Fruit fly (Drosophila melanogaster) whole organism, wandering third instar larva: ENCODE results near the gene SNRPG.

Experiments used
- CG32264 ChIP-seq: fragments of 200-800 bp; sonication (Bioruptor generic); optimal IDR thresholded peaks from 2 replicates; lab custom pipeline; 2016; ENCODE audit warnings: missing biosample characterization, missing genetic modification characterization
- Dfd ChIP-seq: fragments of >200 bp; optimal IDR thresholded peaks from 2 replicates; lab custom pipeline; 2017; ENCODE audit warnings: missing biosample characterization, missing genetic modification characterization
- Hnf4 ChIP-seq: fragments of 200-800 bp; sonication (Bioruptor generic); optimal IDR thresholded peaks from 2 replicates; lab custom pipeline; 2016; ENCODE audit warnings: missing biosample characterization, mild to moderate bottlenecking, missing genetic modification characterization
- Hr78 ChIP-seq: fragments of >200 bp; optimal IDR thresholded peaks from 2 replicates; lab custom pipeline; 2017; ENCODE audit warnings: missing biosample characterization, missing genetic modification characterization
- OdsH ChIP-seq: fragments of 200-800 bp; sonication (Bioruptor generic); optimal IDR thresholded peaks from 2 replicates; lab custom pipeline; 2016; ENCODE audit warnings: missing biosample characterization, mild to moderate bottlenecking, missing genetic modification characterization
- Sp1 ChIP-seq: fragments of 200-800 bp; sonication (Bioruptor generic); optimal IDR thresholded peaks from 3 replicates; lab custom pipeline; 2019; ENCODE audit warnings: missing biosample characterization, mild to moderate bottlenecking, missing genetic modification characterization, moderate library complexity
- brk ChIP-seq: fragments of 200-800 bp; sonication (Bioruptor generic); optimal IDR thresholded peaks from 2 replicates; lab custom pipeline; 2016; ENCODE audit warnings: missing biosample characterization, mild to moderate bottlenecking, missing genetic modification characterization
- dmrt93B ChIP-seq: fragments of 200-800 bp; sonication (Bioruptor generic); optimal IDR thresholded peaks from 2 replicates; lab custom pipeline; 2018; ENCODE audit warnings: missing biosample characterization, mild to moderate bottlenecking, missing genetic modification characterization
- h ChIP-seq: fragments of 200-800 bp; sonication (Bioruptor generic); optimal IDR thresholded peaks from 3 replicates; lab custom pipeline; 2016; ENCODE audit warnings: missing biosample characterization, mild to moderate bottlenecking, missing genetic modification characterization
- lola ChIP-seq: fragments of >200 bp; optimal IDR thresholded peaks from 2 replicates; lab custom pipeline; 2017; ENCODE audit warnings: missing biosample characterization, missing genetic modification characterization
- psq ChIP-seq: fragments of 200-800 bp; sonication (Bioruptor generic); optimal IDR thresholded peaks from 3 replicates; lab custom pipeline; 2017; ENCODE audit warnings: missing biosample characterization, mild to moderate bottlenecking, missing genetic modification characterization, moderate library complexity
- usp ChIP-seq: fragments of >200 bp; optimal IDR thresholded peaks from 2 replicates; lab custom pipeline; 2017; ENCODE audit warnings: missing biosample characterization, missing genetic modification characterization

dm6 chrX:16593418-16593817 lies 46.8 kb downstream of the SNRPG start, which contains the start of the genes SMC3 and Ubc7:
- TF ChIP-seq usp (GFP tag; lab: Kevin White, UChicago): no peak
- TF ChIP-seq psq (GFP tag; lab: Kevin White, UChicago): no peak
- no peak for TF ChIP-seq OdsH
- no peak for TF ChIP-seq dmrt93B (GFP tag; lab: Kevin White, UChicago)
- no peak for TF ChIP-seq CG32264 (GFP tag; lab: Kevin White, UChicago)
- TF ChIP-seq Hr78 (GFP tag; lab: Kevin White, UChicago): no peak
- TF ChIP-seq h (GFP tag; lab: Kevin White, UChicago): no peak
- no peak for TF ChIP-seq Dfd
- TF ChIP-seq Hnf4 (GFP tag; lab: Kevin White, UChicago): no peak
- TF ChIP-seq brk (GFP tag; lab: Kevin White, UChicago): no peak
- TF ChIP-seq lola (GFP tag; lab: Kevin White, UChicago): no peak
- TF ChIP-seq Sp1: no peak
